Worm (Caenorhabditis elegans): ENCODE data around the gene lpr-6.

lpr-6 gene

ce11 chrX:11095480-11095879, 35.7 kb downstream of the lpr-6 start (continued):
- TF ChIP-seq elt-4 (tag; optimal IDR thresholded peaks at IDR 0.05) (peak; percentile 67), ceh-48 (tag; optimal IDR thresholded peaks at IDR 0.05) (peak; percentile 62), gmeb-2 (tag; optimal IDR thresholded peaks at IDR 0.05) (no peak), F13H6.1 (tag; optimal IDR thresholded peaks at IDR 0.05) (peak; percentile 59), tbx-7 (tag; optimal IDR thresholded peaks at IDR 0.05) (peak; percentile 8), ama-1 (optimal IDR thresholded peaks at IDR 0.05) (no peak), pha-2 (tag; optimal IDR thresholded peaks at IDR 0.05) (peak; percentile 65), sox-2 (GFP tag; IDR thresholded peaks at IDR 0.05) (peak; percentile 63), pat-9 (tag; optimal IDR thresholded peaks at IDR 0.05) (peak; percentile 71), K02D7.2 (tag; optimal IDR thresholded peaks at IDR 0.05) (peak; percentile 35), hlh-6 (tag; optimal IDR thresholded peaks at IDR 0.05) (peak; percentile 87), syd-9 (tag; optimal IDR thresholded peaks at IDR 0.05) (peak; percentile 59), unc-3 (GFP tag; conservative IDR thresholded peaks at IDR 0.05) (peak; percentile 77), unc-3 (tag; optimal IDR thresholded peaks at IDR 0.05) (peak; percentile 55), fkh-10 (GFP tag; optimal IDR thresholded peaks at IDR 0.05) (peak; percentile 56), hlh-30 (tag; optimal IDR thresholded peaks at IDR 0.05; ENCODE audit: insufficient read depth) (peak; percentile 20), hlh-15 (tag; optimal IDR thresholded peaks at IDR 0.05) (no peak), ceh-6 (GFP tag; optimal IDR thresholded peaks at IDR 0.05) (peak; percentile 77), K09A11.1 (tag; optimal IDR thresholded peaks at IDR 0.05; ENCODE audit: insufficient read depth) (peak; percentile 34), odd-2 (tag; optimal IDR thresholded peaks at IDR 0.05) (no peak), ceh-22 (tag; optimal IDR thresholded peaks at IDR 0.05) (no peak), pros-1 (tag; optimal IDR thresholded peaks at IDR 0.05) (no peak), Y22D7AL.16 (tag; optimal IDR thresholded peaks at IDR 0.05) (peak; percentile 19), npax-4 (tag; optimal IDR thresholded peaks at IDR 0.05) (peak; percentile 26), ceh-24 (tag; optimal IDR thresholded peaks at IDR 0.05) (no peak), unc-55 (GFP tag; optimal IDR thresholded peaks at IDR 0.05) (no peak), nfya-1 (tag; optimal IDR thresholded peaks at IDR 0.05) (peak; percentile 73)

- TF ChIP-seq zip-5 (tag; optimal IDR thresholded peaks at IDR 0.05), result no peak
Observed at ce11 chrX:11097343-11097742, 37.5 kb downstream of the lpr-6 start.

- TF ChIP-seq hlh-30 (tag; optimal IDR thresholded peaks at IDR 0.05; ENCODE audit: insufficient read depth), result no peak
- no peak for TF ChIP-seq hlh-13 (GFP tag; optimal IDR thresholded peaks at IDR 0.05)
- no peak for TF ChIP-seq gmeb-2 (tag; optimal IDR thresholded peaks at IDR 0.05)
- TF ChIP-seq eyg-1 (tag; optimal IDR thresholded peaks at IDR 0.05), result no peak
- TF ChIP-seq rnt-1 (tag; optimal IDR thresholded peaks at IDR 0.05), result no peak
Observed at ce11 chrX:11098086-11098485, 38.3 kb downstream of the lpr-6 start, which contains the start of gene W02H3.3. Gene W02H3.3 (minus strand): TSS chrX:11098186.

ce11 chrX:11103173-11103572, 43.4 kb downstream of the lpr-6 start:
- no peak for TF ChIP-seq nhr-11 (tag; optimal IDR thresholded peaks at IDR 0.05)
- TF ChIP-seq unc-3 (GFP tag; conservative IDR thresholded peaks at IDR 0.05), result no peak
- no peak for TF ChIP-seq unc-3 (tag; optimal IDR thresholded peaks at IDR 0.05)
- TF ChIP-seq ets-4 (tag; optimal IDR thresholded peaks at IDR 0.05), result no peak
- no peak for TF ChIP-seq sox-4 (tag; optimal IDR thresholded peaks at IDR 0.05)
- no peak for TF ChIP-seq che-1 (tag; optimal IDR thresholded peaks at IDR 0.05)
- TF ChIP-seq ceh-34 (tag; optimal IDR thresholded peaks at IDR 0.05), result no peak
- TF ChIP-seq K02D7.2 (tag; optimal IDR thresholded peaks at IDR 0.05), result no peak
- TF ChIP-seq elt-2 (tag; optimal IDR thresholded peaks at IDR 0.05), result no peak
- TF ChIP-seq unc-55 (GFP tag; optimal IDR thresholded peaks at IDR 0.05), result no peak
